Fruit fly (Drosophila melanogaster) whole organism, embryonic: Measurements from ENCODE around the gene CG14079.
A peak's percentile ranks its signal among the peaks of the same experiment; 100 is the strongest.

Source experiments
- Asciz ChIP-seq: fragments of 200-800 bp; sonication (Bioruptor generic); optimal IDR thresholded peaks from 2 replicates; lab custom pipeline; 2017; ENCODE audit warnings: missing biosample characterization, mild to moderate bottlenecking, missing genetic modification characterization, missing genetic modification reagents
- Awh ChIP-seq: fragments of 200-800 bp; sonication (Bioruptor generic); IDR thresholded peaks from 2 replicates; pipeline ENCODE4, ENCODE4 v1.3.6; 2022; ENCODE audit warnings: missing biosample characterization, missing genetic modification characterization
- CG14965 ChIP-seq: fragments of 200-800 bp; sonication (Bioruptor generic); optimal IDR thresholded peaks from 2 replicates; lab custom pipeline; 2016; ENCODE audit warnings: missing biosample characterization, missing genetic modification characterization, borderline replicate concordance
- CG15011 ChIP-seq: fragments of 200-800 bp; sonication (Bioruptor generic); optimal IDR thresholded peaks from 3 replicates; lab custom pipeline; 2018; ENCODE audit warnings: missing biosample characterization, mild to moderate bottlenecking, missing genetic modification characterization
- CG17361 ChIP-seq: fragments of 200-800 bp; sonication (Bioruptor generic); IDR thresholded peaks from 3 replicates; pipeline ENCODE4 v1.3.6; 2022; ENCODE audit warnings: missing biosample characterization, missing genetic modification characterization
- CG17385 ChIP-seq: fragments of 200-800 bp; sonication (Bioruptor generic); optimal IDR thresholded peaks from 3 replicates; lab custom pipeline; 2018; ENCODE audit warnings: missing biosample characterization, mild to moderate bottlenecking, missing genetic modification characterization
- CG2678 ChIP-seq: fragments of 200-800 bp; sonication (Bioruptor generic); optimal IDR thresholded peaks from 3 replicates; lab custom pipeline; 2019; ENCODE audit warnings: missing biosample characterization, mild to moderate bottlenecking, missing genetic modification characterization, moderate library complexity
- CG2712 ChIP-seq: fragments of 200-800 bp; optimal IDR thresholded peaks from 3 replicates; lab custom pipeline; 2019; ENCODE audit warnings: missing biosample characterization, mild to moderate bottlenecking, missing genetic modification characterization, moderate library complexity
- CG30403 ChIP-seq: fragments of 200-800 bp; sonication (Bioruptor generic); optimal IDR thresholded peaks from 3 replicates; lab custom pipeline; 2016; ENCODE audit warnings: missing biosample characterization, missing genetic modification characterization
- CG31441 ChIP-seq: fragments of 200-800 bp; sonication (Bioruptor generic); IDR thresholded peaks from 2 replicates; pipeline ENCODE4 v1.3.6; 2022; ENCODE audit warnings: missing biosample characterization, missing genetic modification characterization
- CG3407 ChIP-seq: fragments of 200-800 bp; sonication (Bioruptor generic); optimal IDR thresholded peaks from 2 replicates; lab custom pipeline; 2018; ENCODE audit warnings: missing biosample characterization, mild to moderate bottlenecking, missing genetic modification characterization
- CG4404 ChIP-seq: fragments of 200-800 bp; sonication (Bioruptor generic); IDR thresholded peaks from 2 replicates; pipeline ENCODE4 v1.3.6; 2022; ENCODE audit warnings: missing biosample characterization, missing genetic modification characterization
- CG4424 ChIP-seq: fragments of 200-800 bp; sonication (Bioruptor generic); optimal IDR thresholded peaks from 3 replicates; lab custom pipeline; 2016; ENCODE audit warnings: missing biosample characterization, missing genetic modification characterization
- CG7271 ChIP-seq: fragments of 200-800 bp; sonication (Bioruptor generic); optimal IDR thresholded peaks from 2 replicates; lab custom pipeline; 2018; ENCODE audit warnings: missing biosample characterization, mild to moderate bottlenecking, missing genetic modification characterization, moderate library complexity
- CG7556 ChIP-seq: fragments of 200-800 bp; sonication (Bioruptor generic); optimal IDR thresholded peaks from 2 replicates; lab custom pipeline; 2017; ENCODE audit warnings: missing biosample characterization, mild to moderate bottlenecking, missing genetic modification characterization
- CG9727 ChIP-seq: fragments of 200-800 bp; sonication (Bioruptor generic); optimal IDR thresholded peaks from 3 replicates; lab custom pipeline; 2017; ENCODE audit warnings: missing biosample characterization, mild to moderate bottlenecking, missing genetic modification characterization
- Deaf1 ChIP-seq: fragments of 200-800 bp; optimal IDR thresholded peaks from 3 replicates; lab custom pipeline; 2019; ENCODE audit warnings: missing biosample characterization, mild to moderate bottlenecking, missing genetic modification characterization, moderate library complexity
- Dek ChIP-seq: fragments of 200-800 bp; sonication (Bioruptor generic); optimal IDR thresholded peaks from 3 replicates; lab custom pipeline; 2019; ENCODE audit warnings: missing biosample characterization, mild to moderate bottlenecking, missing genetic modification characterization, moderate library complexity
- Hr51 ChIP-seq, 2 experiments: fragments of 200-800 bp; sonication (Bioruptor generic); optimal IDR thresholded peaks; 2 replicates in 1 of 2; 3 replicates in 1 of 2; lab custom pipeline; 2016 to 2018; ENCODE audit warnings: missing biosample characterization in 2 of 2, missing genetic modification characterization in 2 of 2, mild to moderate bottlenecking in 1 of 2, moderate library complexity in 1 of 2
- Hr78 ChIP-seq, 2 experiments: fragments of 200-800 bp in 1 of 2; fragments of >200 bp in 1 of 2; sonication (Bioruptor generic) in 1 of 2; optimal IDR thresholded peaks; 2 replicates each; lab custom pipeline; 2017 to 2019; ENCODE audit warnings: missing biosample characterization in 2 of 2, missing genetic modification characterization in 2 of 2, mild to moderate bottlenecking in 1 of 2, moderate library complexity in 1 of 2
- Ptx1 ChIP-seq: fragments of 200-800 bp; sonication (Bioruptor generic); IDR thresholded peaks from 2 replicates; pipeline ENCODE4 v1.3.6; 2022; ENCODE audit warnings: missing biosample characterization, missing genetic modification characterization
- Sox102F ChIP-seq: fragments of 200-800 bp; sonication (Bioruptor generic); optimal IDR thresholded peaks from 2 replicates; lab custom pipeline; 2018; ENCODE audit warnings: missing biosample characterization, mild to moderate bottlenecking, missing genetic modification characterization, moderate library complexity
- Xbp1 ChIP-seq: fragments of 200-800 bp; sonication (Bioruptor generic); optimal IDR thresholded peaks from 3 replicates; lab custom pipeline; 2016; ENCODE audit warnings: missing biosample characterization, mild to moderate bottlenecking, missing genetic modification characterization
- YL-1 ChIP-seq: fragments of 200-800 bp; sonication (Bioruptor generic); optimal IDR thresholded peaks from 3 replicates; lab custom pipeline; 2017; ENCODE audit warnings: missing biosample characterization, mild to moderate bottlenecking, missing genetic modification characterization
- abd-A ChIP-seq: fragments of 200-800 bp; sonication (Bioruptor generic); optimal IDR thresholded peaks from 3 replicates; lab custom pipeline; 2019; ENCODE audit warnings: missing biosample characterization, mild to moderate bottlenecking, missing genetic modification characterization, moderate library complexity
- aop ChIP-seq: fragments of 200-800 bp; sonication (Bioruptor generic); IDR thresholded peaks from 2 replicates; pipeline ENCODE4 v1.3.6; 2022; ENCODE audit warnings: missing biosample characterization, missing genetic modification characterization
- ara ChIP-seq: fragments of 200-800 bp; sonication (Bioruptor generic); IDR thresholded peaks from 2 replicates; pipeline ENCODE4 v1.3.6; 2022; ENCODE audit warnings: missing biosample characterization, missing genetic modification characterization
- cg ChIP-seq: fragments of 200-800 bp; sonication (Bioruptor generic); optimal IDR thresholded peaks from 3 replicates; lab custom pipeline; 2019; ENCODE audit warnings: missing biosample characterization, mild to moderate bottlenecking, missing genetic modification characterization, moderate library complexity
- crc ChIP-seq: fragments of 200-800 bp; sonication (Bioruptor generic); optimal IDR thresholded peaks from 2 replicates; lab custom pipeline; 2016; ENCODE audit warnings: missing biosample characterization, missing genetic modification characterization
- dm ChIP-seq: fragments of 200-800 bp; sonication (Bioruptor generic); optimal IDR thresholded peaks from 3 replicates; lab custom pipeline; 2016; ENCODE audit warnings: missing biosample characterization, missing genetic modification characterization
- dmrt11E ChIP-seq: fragments of 200-800 bp; sonication (Bioruptor generic); optimal IDR thresholded peaks from 3 replicates; lab custom pipeline; 2018; ENCODE audit warnings: missing biosample characterization, mild to moderate bottlenecking, missing genetic modification characterization, moderate library complexity
- dmrt99B ChIP-seq: fragments of 200-800 bp; sonication (Bioruptor generic); optimal IDR thresholded peaks from 2 replicates; lab custom pipeline; 2018; ENCODE audit warnings: missing biosample characterization, mild to moderate bottlenecking, missing genetic modification characterization, moderate library complexity
- eve ChIP-seq, 2 experiments: fragments of >200 bp; optimal IDR thresholded peaks; 2 replicates each; lab custom pipeline; 2017; ENCODE audit warnings: missing biosample characterization in 2 of 2, missing genetic modification characterization in 2 of 2
- ewg ChIP-seq: fragments of 200-800 bp; sonication (Bioruptor generic); optimal IDR thresholded peaks from 3 replicates; lab custom pipeline; 2017; ENCODE audit warnings: mild to moderate bottlenecking, missing biosample characterization, missing genetic modification reagents, missing genetic modification characterization
- gem ChIP-seq: fragments of 200-800 bp; sonication (Bioruptor generic); optimal IDR thresholded peaks from 2 replicates; lab custom pipeline; 2019; ENCODE audit warnings: missing biosample characterization, mild to moderate bottlenecking, missing genetic modification characterization, moderate library complexity
- grau ChIP-seq: fragments of 200-800 bp; optimal IDR thresholded peaks from 3 replicates; lab custom pipeline; 2019; ENCODE audit warnings: missing biosample characterization, mild to moderate bottlenecking, missing genetic modification characterization, moderate library complexity
- gsb-n ChIP-seq: fragments of 200-800 bp; sonication (Bioruptor generic); optimal IDR thresholded peaks from 3 replicates; lab custom pipeline; 2018; ENCODE audit warnings: missing biosample characterization, mild to moderate bottlenecking, missing genetic modification characterization
- hkb ChIP-seq, 2 experiments: fragments of 200-800 bp in 1 of 2; fragments of >200 bp in 1 of 2; sonication (Bioruptor generic) in 1 of 2; IDR thresholded peaks in 1 of 2; optimal IDR thresholded peaks in 1 of 2; 2 replicates each; pipeline versions ENCODE4 v1.3.6 to Lab custom; 2017 to 2022; ENCODE audit warnings: missing biosample characterization in 1 of 2, missing genetic modification characterization in 1 of 2
- ken ChIP-seq: fragments of 200-800 bp; sonication (Bioruptor generic); IDR thresholded peaks from 3 replicates; pipeline ENCODE4 v1.3.6; 2022; ENCODE audit warnings: missing biosample characterization, missing genetic modification characterization
- lola ChIP-seq, 3 experiments: fragments of >200 bp in 2 of 3; fragments of 200-800 bp in 1 of 3; sonication (Bioruptor generic) in 1 of 3; optimal IDR thresholded peaks; 2 replicates each; lab custom pipeline; 2017 to 2019; ENCODE audit warnings: missing biosample characterization in 3 of 3, missing genetic modification characterization in 3 of 3, mild to moderate bottlenecking in 1 of 3, moderate library complexity in 1 of 3
- org-1 ChIP-seq: fragments of 200-800 bp; sonication (Bioruptor generic); optimal IDR thresholded peaks from 2 replicates; lab custom pipeline; 2017; ENCODE audit warnings: missing biosample characterization, missing genetic modification characterization
- pan ChIP-seq, 4 experiments: fragments of >200 bp in 3 of 4; fragments of 200-800 bp in 1 of 4; sonication (Bioruptor generic) in 1 of 4; optimal IDR thresholded peaks in 3 of 4; IDR thresholded peaks in 1 of 4; 2 replicates each; pipeline versions ENCODE4 v1.3.6 to Lab custom; 2017 to 2022; ENCODE audit warnings: missing biosample characterization in 2 of 4, missing genetic modification characterization in 2 of 4, mixed read lengths in 1 of 4
- pb ChIP-seq: fragments of 200-800 bp; sonication (Bioruptor generic); optimal IDR thresholded peaks from 3 replicates; lab custom pipeline; 2016; ENCODE audit warnings: missing biosample characterization, missing genetic modification characterization
- repo ChIP-seq: fragments of 200-800 bp; sonication (Bioruptor generic); optimal IDR thresholded peaks from 2 replicates; lab custom pipeline; 2016; ENCODE audit warnings: missing biosample characterization, missing genetic modification characterization
- seq ChIP-seq: fragments of 200-800 bp; sonication (Bioruptor generic); IDR thresholded peaks from 2 replicates; pipeline ENCODE4 v1.3.6; 2022; ENCODE audit warnings: missing biosample characterization, missing genetic modification characterization
- tap ChIP-seq: fragments of 200-800 bp; optimal IDR thresholded peaks from 3 replicates; lab custom pipeline; 2019; ENCODE audit warnings: missing biosample characterization, mild to moderate bottlenecking, missing genetic modification characterization, moderate library complexity
- usp ChIP-seq: fragments of >200 bp; optimal IDR thresholded peaks from 2 replicates; lab custom pipeline; 2017; ENCODE audit warnings: missing biosample characterization, missing genetic modification characterization
- vfl ChIP-seq: fragments of 200-800 bp; sonication (Bioruptor generic); optimal IDR thresholded peaks from 2 replicates; lab custom pipeline; 2016; ENCODE audit warnings: missing biosample characterization, missing genetic modification characterization
- yki ChIP-seq: fragments of >200 bp; optimal IDR thresholded peaks from 3 replicates; lab custom pipeline; 2018

CG14079 gene

DNA sequence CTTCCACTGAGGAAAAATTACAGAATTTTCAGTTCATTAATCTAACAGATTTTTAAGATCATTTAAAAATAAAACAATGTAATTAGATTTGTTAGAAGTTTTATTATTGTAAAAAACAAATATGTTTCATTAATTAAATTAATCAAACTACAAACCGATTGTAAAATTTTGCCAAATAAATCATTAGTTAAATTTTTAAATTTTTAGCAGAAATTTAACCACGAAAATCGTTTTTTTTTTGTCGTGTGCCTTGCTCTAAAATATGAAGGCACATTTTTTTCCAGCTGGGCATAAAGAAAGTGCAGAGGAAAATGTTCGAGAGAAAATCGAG, 23.9 kb upstream of the CG14079 start (continued):
- peak; percentile 82 for TF ChIP-seq gem (tag; lab: Kevin White, UChicago)
- peak; percentile 30 for TF ChIP-seq Asciz (GFP tag; lab: Kevin White, UChicago)
- peak; percentile 83; the same call in 2 of the 3 replicates for TF ChIP-seq CG17361
- no peak for TF ChIP-seq Dek (tag; lab: Kevin White, UChicago)
- TF ChIP-seq Awh = no peak
- no peak for TF ChIP-seq CG14965 (GFP tag; lab: Kevin White, UChicago)
- peak; percentile 42; the same call in 1 of the 2 replicates for TF ChIP-seq Ptx1
- TF ChIP-seq CG4424 (GFP tag; lab: Kevin White, UChicago) = peak; percentile 13
- TF ChIP-seq CG17385 (GFP tag; lab: Kevin White, UChicago) = peak; percentile 43
- TF ChIP-seq CG9727 (GFP tag; lab: Kevin White, UChicago) = peak; percentile 10
- peak; percentile 81 for TF ChIP-seq CG31441 (GFP tag; lab: Robert Waterston, UW)
- TF ChIP-seq tap (tag; lab: Kevin White, UChicago) = peak; percentile 6
- peak in 1 of 2 experiments; percentile 75 for TF ChIP-seq Hr51 (GFP tag; optimal IDR thresholded peaks at IDR 0.05; lab: Kevin White, UChicago)
- peak in 1 of 2 experiments; percentile 3 for TF ChIP-seq Hr78 (GFP tag; optimal IDR thresholded peaks at IDR 0.05; lab: Kevin White, UChicago)
- TF ChIP-seq abd-A (tag; lab: Kevin White, UChicago) = no peak
- TF ChIP-seq yki = no peak
- TF ChIP-seq cg (GFP tag; lab: Kevin White, UChicago) = no peak
- TF ChIP-seq CG7556 (GFP tag; lab: Kevin White, UChicago) = peak; percentile 63
- TF ChIP-seq hkb (optimal IDR thresholded peaks at IDR 0.05; lab: Kevin White, UChicago) = no peak
- TF ChIP-seq hkb (GFP tag; IDR thresholded peaks at IDR 0.05; lab: Robert Waterston, UW) = peak; percentile 26; the same call in 1 of the 2 replicates
- no peak for TF ChIP-seq crc (GFP tag; lab: Kevin White, UChicago)
- TF ChIP-seq Sox102F = peak; percentile 85
- peak in 1 of 3 experiments; percentile 59 for TF ChIP-seq lola (GFP tag; optimal IDR thresholded peaks at IDR 0.05; lab: Kevin White, UChicago)
- no peak for TF ChIP-seq ken (GFP tag; lab: Robert Waterston, UW)
- TF ChIP-seq CG30403 (GFP tag; lab: Kevin White, UChicago) = peak; percentile 56
- TF ChIP-seq ewg = peak; percentile 28
- peak; percentile 70 for TF ChIP-seq gsb-n (tag; lab: Kevin White, UChicago)
- TF ChIP-seq aop (GFP tag; lab: Robert Waterston, UW) = no peak
- no peak for TF ChIP-seq CG7271
- no peak for TF ChIP-seq vfl (GFP tag; lab: Kevin White, UChicago)
- TF ChIP-seq dm (GFP tag; lab: Kevin White, UChicago) = no peak
- TF ChIP-seq org-1 (GFP tag; lab: Kevin White, UChicago) = no peak
- TF ChIP-seq CG15011 (GFP tag; lab: Kevin White, UChicago) = no peak
- TF ChIP-seq grau (tag; lab: Kevin White, UChicago) = peak; percentile 52
- TF ChIP-seq CG2678 (tag; lab: Kevin White, UChicago) = peak; percentile 73
- TF ChIP-seq eve (GFP tag; optimal IDR thresholded peaks at IDR 0.05; lab: Kevin White, UChicago) = peak in 1 of 2 experiments; percentile 69
- TF ChIP-seq ara (GFP tag; lab: Robert Waterston, UW) = peak; percentile 54; the same call in 1 of the 2 replicates
- peak; percentile 81 for TF ChIP-seq CG2712
- TF ChIP-seq Xbp1 (GFP tag; lab: Kevin White, UChicago) = peak; percentile 34
- TF ChIP-seq CG4404 = no peak
- TF ChIP-seq YL-1 = no peak
- no peak for TF ChIP-seq dmrt11E
- TF ChIP-seq pan (optimal IDR thresholded peaks at IDR 0.05; lab: Kevin White, UChicago) = no peak
- TF ChIP-seq pan (GFP tag; optimal IDR thresholded peaks at IDR 0.05 in 1 of 2, IDR thresholded peaks at IDR 0.05 in 1 of 2) = peak in 1 of 2 experiments; percentile 39
- no peak for TF ChIP-seq repo (GFP tag; lab: Kevin White, UChicago)
- TF ChIP-seq Deaf1 (tag; lab: Kevin White, UChicago) = no peak
- no peak for TF ChIP-seq pb (GFP tag; lab: Kevin White, UChicago)
- no peak for TF ChIP-seq usp (GFP tag; lab: Kevin White, UChicago)
- no peak for TF ChIP-seq seq (GFP tag; lab: Robert Waterston, UW)
- TF ChIP-seq CG3407 (GFP tag; lab: Kevin White, UChicago) = peak; percentile 7
- TF ChIP-seq dmrt99B (tag; lab: Kevin White, UChicago) = peak; percentile 77
